Fruit fly (Drosophila melanogaster) whole organism, embryonic: ENCODE measurements around the gene Hand.
A peak's percentile ranks its signal among the peaks of the same experiment; 100 is the strongest.

ENCODE experiments used
- Aef1 ChIP-seq: fragments of 200-800 bp; sonication (Bioruptor generic); IDR thresholded peaks from 3 replicates; pipeline ENCODE4 v1.3.6; 2022; ENCODE audit warnings: missing biosample characterization, missing genetic modification characterization
- Awh ChIP-seq: fragments of 200-800 bp; sonication (Bioruptor generic); IDR thresholded peaks from 2 replicates; pipeline ENCODE4, ENCODE4 v1.3.6; 2022; ENCODE audit warnings: missing biosample characterization, missing genetic modification characterization
- Blimp-1 ChIP-seq: fragments of 200-800 bp; sonication (Bioruptor generic); optimal IDR thresholded peaks from 3 replicates; lab custom pipeline; 2018; ENCODE audit warnings: missing biosample characterization, missing genetic modification characterization, mild to moderate bottlenecking, moderate library complexity, missing genetic modification reagents
- CG1024 ChIP-seq: fragments of 200-800 bp; sonication (Bioruptor generic); IDR thresholded peaks from 2 replicates; pipeline ENCODE4 v1.3.6; 2022; ENCODE audit warnings: missing biosample characterization, missing genetic modification characterization
- CG10274 ChIP-seq: fragments of 200-800 bp; sonication (Bioruptor generic); optimal IDR thresholded peaks from 3 replicates; lab custom pipeline; 2017; ENCODE audit warnings: missing biosample characterization, mild to moderate bottlenecking, missing genetic modification characterization
- CG10462 ChIP-seq: fragments of 200-800 bp; sonication (Bioruptor generic); optimal IDR thresholded peaks from 2 replicates; lab custom pipeline; 2016; ENCODE audit warnings: missing biosample characterization, missing genetic modification characterization
- CG10543 ChIP-seq: fragments of 200-800 bp; sonication (Bioruptor generic); optimal IDR thresholded peaks from 3 replicates; lab custom pipeline; 2017; ENCODE audit warnings: missing biosample characterization, mild to moderate bottlenecking, missing genetic modification characterization, moderate library complexity
- CG10979 ChIP-seq: fragments of 200-800 bp; sonication (Bioruptor generic); optimal IDR thresholded peaks from 2 replicates; lab custom pipeline; 2018; ENCODE audit warnings: missing biosample characterization, mild to moderate bottlenecking, missing genetic modification characterization, moderate library complexity
- CG11093 ChIP-seq: fragments of 200-800 bp; sonication (Bioruptor generic); IDR thresholded peaks from 3 replicates; pipeline ENCODE4 v1.3.6; 2022; ENCODE audit warnings: missing biosample characterization, missing genetic modification characterization
- CG12659 ChIP-seq: fragments of 200-800 bp; sonication (Bioruptor generic); optimal IDR thresholded peaks from 3 replicates; lab custom pipeline; 2017; ENCODE audit warnings: mild to moderate bottlenecking, missing biosample characterization, missing genetic modification reagents, missing genetic modification characterization
- CG13424 ChIP-seq: fragments of 200-800 bp; sonication (Bioruptor generic); optimal IDR thresholded peaks from 2 replicates; lab custom pipeline; 2019; ENCODE audit warnings: missing biosample characterization, mild to moderate bottlenecking, missing genetic modification characterization, moderate library complexity
- CG1603 ChIP-seq: fragments of 200-800 bp; sonication (Bioruptor generic); optimal IDR thresholded peaks from 2 replicates; lab custom pipeline; 2019; ENCODE audit warnings: missing biosample characterization, mild to moderate bottlenecking, missing genetic modification characterization, moderate library complexity
- CG17802 ChIP-seq: fragments of 200-800 bp; sonication (Bioruptor generic); optimal IDR thresholded peaks from 2 replicates; lab custom pipeline; 2018; ENCODE audit warnings: missing biosample characterization, mild to moderate bottlenecking, missing genetic modification characterization, moderate library complexity
- CG17829 ChIP-seq: fragments of 200-800 bp; optimal IDR thresholded peaks from 2 replicates; lab custom pipeline; 2019; ENCODE audit warnings: missing biosample characterization, mild to moderate bottlenecking, missing genetic modification characterization, moderate library complexity
- CG30020 ChIP-seq: fragments of 200-800 bp; optimal IDR thresholded peaks from 2 replicates; lab custom pipeline; 2019; ENCODE audit warnings: missing biosample characterization, mild to moderate bottlenecking, missing genetic modification characterization, moderate library complexity
- CG32532 ChIP-seq: fragments of 200-800 bp; sonication (Bioruptor generic); IDR thresholded peaks from 2 replicates; pipeline ENCODE4 v1.3.6; 2022; ENCODE audit warnings: missing biosample characterization, missing genetic modification characterization
- CG3838 ChIP-seq: fragments of 200-800 bp; sonication (Bioruptor generic); optimal IDR thresholded peaks from 3 replicates; lab custom pipeline; 2016; ENCODE audit warnings: missing biosample characterization, missing genetic modification characterization
- CG6254 ChIP-seq: fragments of 200-800 bp; sonication (Bioruptor generic); optimal IDR thresholded peaks from 3 replicates; lab custom pipeline; 2017; ENCODE audit warnings: mild to moderate bottlenecking, missing biosample characterization, missing genetic modification reagents, missing genetic modification characterization
- CG7745 ChIP-seq: fragments of 200-800 bp; sonication (Bioruptor generic); optimal IDR thresholded peaks from 2 replicates; lab custom pipeline; 2018; ENCODE audit warnings: missing biosample characterization, mild to moderate bottlenecking, missing genetic modification characterization, moderate library complexity
- CG7928 ChIP-seq: fragments of 200-800 bp; sonication (Bioruptor generic); optimal IDR thresholded peaks from 2 replicates; lab custom pipeline; 2017; ENCODE audit warnings: missing biosample characterization, mild to moderate bottlenecking, missing genetic modification characterization
- CG8290 ChIP-seq, 3 experiments: fragments of 200-800 bp; sonication (Bioruptor generic); optimal IDR thresholded peaks; 2 replicates each; lab custom pipeline; 2016 to 2019; ENCODE audit warnings: missing biosample characterization in 3 of 3, missing genetic modification characterization in 3 of 3, mild to moderate bottlenecking in 2 of 3, moderate library complexity in 1 of 3
- CG9727 ChIP-seq: fragments of 200-800 bp; sonication (Bioruptor generic); optimal IDR thresholded peaks from 3 replicates; lab custom pipeline; 2017; ENCODE audit warnings: missing biosample characterization, mild to moderate bottlenecking, missing genetic modification characterization
- Dbx ChIP-seq: fragments of 200-800 bp; sonication (Bioruptor generic); IDR thresholded peaks from 3 replicates; pipeline ENCODE4 v1.3.6; 2022; ENCODE audit warnings: missing biosample characterization, missing genetic modification characterization
- Dek ChIP-seq: fragments of 200-800 bp; sonication (Bioruptor generic); optimal IDR thresholded peaks from 3 replicates; lab custom pipeline; 2019; ENCODE audit warnings: missing biosample characterization, mild to moderate bottlenecking, missing genetic modification characterization, moderate library complexity
- Dp ChIP-seq: fragments of 200-800 bp; sonication (Bioruptor generic); optimal IDR thresholded peaks from 2 replicates; lab custom pipeline; 2018; ENCODE audit warnings: missing biosample characterization, mild to moderate bottlenecking, missing genetic modification characterization, moderate library complexity
- E2f1 ChIP-seq: fragments of 200-800 bp; sonication (Bioruptor generic); IDR thresholded peaks from 2 replicates; pipeline ENCODE4 v1.3.6; 2022; ENCODE audit warnings: missing biosample characterization, missing genetic modification characterization
- HLH4C ChIP-seq: fragments of 200-800 bp; sonication (Bioruptor generic); IDR thresholded peaks from 3 replicates; pipeline ENCODE4 v1.3.6; 2022; ENCODE audit warnings: missing biosample characterization, missing genetic modification characterization; ENCODE audit not compliant: partially characterized antibody
- HLHmδ ChIP-seq: fragments of 200-800 bp; sonication (Bioruptor generic); optimal IDR thresholded peaks from 2 replicates; lab custom pipeline; 2018; ENCODE audit warnings: missing biosample characterization, mild to moderate bottlenecking, missing genetic modification characterization, moderate library complexity
- Hey ChIP-seq: fragments of 200-800 bp; sonication (Bioruptor generic); optimal IDR thresholded peaks from 3 replicates; lab custom pipeline; 2018; ENCODE audit warnings: missing biosample characterization, mild to moderate bottlenecking, missing genetic modification characterization
- MESR4 ChIP-seq: fragments of 200-800 bp; sonication (Bioruptor generic); optimal IDR thresholded peaks from 2 replicates; lab custom pipeline; 2018; ENCODE audit warnings: missing biosample characterization, mild to moderate bottlenecking, missing genetic modification characterization, moderate library complexity
- Nf-YA ChIP-seq: fragments of 200-800 bp; sonication (Bioruptor generic); IDR thresholded peaks from 2 replicates; pipeline ENCODE4 v1.3.6; 2022; ENCODE audit warnings: missing biosample characterization, missing genetic modification characterization
- Spps ChIP-seq: fragments of 200-800 bp; sonication (Bioruptor generic); optimal IDR thresholded peaks from 2 replicates; lab custom pipeline; 2018; ENCODE audit warnings: missing biosample characterization, mild to moderate bottlenecking, missing genetic modification characterization
- ara ChIP-seq: fragments of 200-800 bp; sonication (Bioruptor generic); IDR thresholded peaks from 2 replicates; pipeline ENCODE4 v1.3.6; 2022; ENCODE audit warnings: missing biosample characterization, missing genetic modification characterization
- caup ChIP-seq: fragments of 200-800 bp; sonication (Bioruptor generic); optimal IDR thresholded peaks from 3 replicates; lab custom pipeline; 2017; ENCODE audit warnings: missing biosample characterization, mild to moderate bottlenecking, missing genetic modification characterization, moderate library complexity; ENCODE audit not compliant: severe bottlenecking
- en ChIP-seq: fragments of 200-800 bp; sonication (Bioruptor generic); optimal IDR thresholded peaks from 2 replicates; lab custom pipeline; 2016; ENCODE audit warnings: missing biosample characterization, missing genetic modification characterization
- esg ChIP-seq: fragments of 200-800 bp; sonication (Bioruptor generic); conservative IDR thresholded peaks from 2 replicates; pipeline ENCODE4 v1.3.6; 2022; ENCODE audit warnings: missing biosample characterization, missing genetic modification characterization
- ewg ChIP-seq: fragments of 200-800 bp; sonication (Bioruptor generic); optimal IDR thresholded peaks from 3 replicates; lab custom pipeline; 2017; ENCODE audit warnings: mild to moderate bottlenecking, missing biosample characterization, missing genetic modification reagents, missing genetic modification characterization
- gcm2 ChIP-seq: fragments of 200-800 bp; sonication (Bioruptor generic); optimal IDR thresholded peaks from 2 replicates; lab custom pipeline; 2016; ENCODE audit warnings: missing biosample characterization, missing genetic modification characterization
- her ChIP-seq: fragments of 200-800 bp; sonication (Bioruptor generic); optimal IDR thresholded peaks from 2 replicates; lab custom pipeline; 2016; ENCODE audit warnings: missing biosample characterization, missing genetic modification characterization
- hkb ChIP-seq, 2 experiments: fragments of 200-800 bp in 1 of 2; fragments of >200 bp in 1 of 2; sonication (Bioruptor generic) in 1 of 2; IDR thresholded peaks in 1 of 2; optimal IDR thresholded peaks in 1 of 2; 2 replicates each; pipeline versions ENCODE4 v1.3.6 to Lab custom; 2017 to 2022; ENCODE audit warnings: missing biosample characterization in 1 of 2, missing genetic modification characterization in 1 of 2
- kah ChIP-seq: fragments of 200-800 bp; sonication (Bioruptor generic); optimal IDR thresholded peaks from 2 replicates; lab custom pipeline; 2018; ENCODE audit warnings: missing biosample characterization, mild to moderate bottlenecking, missing genetic modification characterization
- onecut ChIP-seq: fragments of 200-800 bp; sonication (Bioruptor generic); IDR thresholded peaks from 2 replicates; pipeline ENCODE4 v1.3.6; 2022; ENCODE audit warnings: missing biosample characterization, missing genetic modification characterization
- pb ChIP-seq: fragments of 200-800 bp; sonication (Bioruptor generic); optimal IDR thresholded peaks from 3 replicates; lab custom pipeline; 2016; ENCODE audit warnings: missing biosample characterization, missing genetic modification characterization
- pho ChIP-seq: fragments of 200-800 bp; sonication (Bioruptor generic); optimal IDR thresholded peaks from 2 replicates; lab custom pipeline; 2016; ENCODE audit warnings: missing biosample characterization, missing genetic modification characterization
- sima ChIP-seq: fragments of 200-800 bp; sonication (Bioruptor generic); optimal IDR thresholded peaks from 2 replicates; lab custom pipeline; 2016; ENCODE audit warnings: missing biosample characterization, missing genetic modification characterization
- sob ChIP-seq: fragments of 200-800 bp; sonication (Bioruptor generic); IDR thresholded peaks from 2 replicates; pipeline ENCODE4 v1.3.6; 2022; ENCODE audit warnings: missing biosample characterization, missing genetic modification characterization
- sqz ChIP-seq: fragments of 200-800 bp; sonication (Bioruptor generic); optimal IDR thresholded peaks from 3 replicates; lab custom pipeline; 2018; ENCODE audit warnings: missing biosample characterization, mild to moderate bottlenecking, missing genetic modification characterization
- tap ChIP-seq: fragments of 200-800 bp; optimal IDR thresholded peaks from 3 replicates; lab custom pipeline; 2019; ENCODE audit warnings: missing biosample characterization, mild to moderate bottlenecking, missing genetic modification characterization, moderate library complexity
- zfh2 ChIP-seq: fragments of 200-800 bp; sonication (Bioruptor generic); optimal IDR thresholded peaks from 2 replicates; lab custom pipeline; 2016; ENCODE audit warnings: missing biosample characterization, missing genetic modification characterization

Hand gene

dm6 chr2L:10321612-10322011 is 26.4 kb upstream of the Hand start (continued):
- TF ChIP-seq CG12659 (GFP tag; lab: Kevin White, UChicago) (peak; percentile 13), esg (no peak), CG8290 (GFP tag; optimal IDR thresholded peaks at IDR 0.05; lab: Kevin White, UChicago) (no peak), CG8290 (tag; optimal IDR thresholded peaks at IDR 0.05; lab: Kevin White, UChicago) (peak in 1 of 2 experiments; percentile 67), E2f1 (GFP tag; lab: Robert Waterston, UW) (no peak), CG11093 (GFP tag; lab: Robert Waterston, UW) (no peak), tap (tag; lab: Kevin White, UChicago) (no peak), Aef1 (GFP tag; lab: Robert Waterston, UW) (peak; percentile 60; the same call in 2 of the 3 replicates), gcm2 (GFP tag; lab: Kevin White, UChicago) (no peak), Dbx (GFP tag; lab: Robert Waterston, UW) (peak; percentile 28; the same call in 1 of the 3 replicates), sqz (GFP tag; lab: Kevin White, UChicago) (no peak), MESR4 (GFP tag; lab: Kevin White, UChicago) (peak; percentile 7), sima (GFP tag; lab: Kevin White, UChicago) (no peak), onecut (GFP tag; lab: Robert Waterston, UW) (no peak), CG10462 (GFP tag; lab: Kevin White, UChicago) (no peak), HLHmδ (GFP tag; lab: Kevin White, UChicago) (no peak), hkb (optimal IDR thresholded peaks at IDR 0.05; lab: Kevin White, UChicago) (no peak), hkb (GFP tag; IDR thresholded peaks at IDR 0.05; lab: Robert Waterston, UW) (peak; percentile 30; the same call in 1 of the 2 replicates), zfh2 (GFP tag; lab: Kevin White, UChicago) (no peak), pb (GFP tag; lab: Kevin White, UChicago) (no peak), CG7745 (tag; lab: Kevin White, UChicago) (no peak), CG32532 (no peak), Dp (GFP tag; lab: Kevin White, UChicago) (peak; percentile 19), Nf-YA (GFP tag; lab: Robert Waterston, UW) (no peak), sob (GFP tag; lab: Robert Waterston, UW) (no peak; the same call in 1 of the 2 replicates), CG10543 (peak; percentile 40), CG3838 (GFP tag; lab: Kevin White, UChicago) (no peak), Spps (tag; lab: Kevin White, UChicago) (no peak), ara (GFP tag; lab: Robert Waterston, UW) (no peak), pho (GFP tag; lab: Kevin White, UChicago) (peak; percentile 24), CG10274 (GFP tag; lab: Kevin White, UChicago) (peak; percentile 91), Blimp-1 (GFP tag; lab: Kevin White, UChicago) (no peak), Hey (no peak)

DNA sequence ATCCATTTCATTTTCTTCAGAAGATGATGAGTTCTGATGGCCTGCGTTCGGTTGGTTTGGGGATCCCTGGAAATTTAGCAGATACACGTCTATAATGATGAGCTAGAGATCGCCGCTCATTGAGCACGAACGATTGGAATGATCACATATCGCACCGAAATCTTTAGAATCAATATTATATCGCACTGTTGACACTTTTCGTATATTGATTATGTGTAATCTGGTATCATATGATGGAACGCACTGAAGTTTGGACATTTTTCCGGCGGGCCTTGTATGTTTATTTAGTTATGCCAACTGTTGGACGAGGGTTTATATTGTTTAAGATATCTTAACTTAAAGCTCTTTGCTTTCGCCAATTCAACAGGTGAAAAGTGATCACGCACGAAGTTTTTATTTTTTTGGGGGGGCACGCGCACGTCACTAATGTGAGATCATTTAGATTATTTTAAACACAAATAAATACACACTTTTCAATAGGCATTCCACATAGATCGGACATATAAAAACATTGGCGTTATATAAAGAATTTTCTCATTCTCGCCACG is 25.9 kb upstream of the Hand start:
- TF ChIP-seq Awh (GFP tag; lab: Robert Waterston, UW) (no peak), CG10979 (tag; lab: Kevin White, UChicago) (peak; percentile 4), caup (GFP tag; lab: Kevin White, UChicago) (no peak), CG17829 (peak; percentile 9), kah (GFP tag; lab: Kevin White, UChicago) (peak; percentile 72), ewg (GFP tag; lab: Kevin White, UChicago) (no peak), CG13424 (tag; lab: Kevin White, UChicago) (peak; percentile 8), Dek (tag; lab: Kevin White, UChicago) (no peak), her (GFP tag; lab: Kevin White, UChicago) (no peak), CG9727 (GFP tag; lab: Kevin White, UChicago) (peak; percentile 17), CG17802 (tag; lab: Kevin White, UChicago) (no peak), en (GFP tag; lab: Kevin White, UChicago) (peak; percentile 15), CG7928 (GFP tag; lab: Kevin White, UChicago) (peak; percentile 50), HLH4C (peak; percentile 63; the same call in 2 of the 3 replicates), CG6254 (GFP tag; lab: Kevin White, UChicago) (peak; percentile 1), CG1024 (GFP tag; lab: Robert Waterston, UW) (no peak), CG30020 (no peak), CG8290 (GFP tag; optimal IDR thresholded peaks at IDR 0.05; lab: Kevin White, UChicago) (no peak), CG8290 (tag; optimal IDR thresholded peaks at IDR 0.05; lab: Kevin White, UChicago) (peak; percentile 26 to 36), CG1603 (tag; lab: Kevin White, UChicago) (peak; percentile 2)
